Fruit fly (Drosophila melanogaster): ENCODE measurements around the gene CG33120.

DNA sequence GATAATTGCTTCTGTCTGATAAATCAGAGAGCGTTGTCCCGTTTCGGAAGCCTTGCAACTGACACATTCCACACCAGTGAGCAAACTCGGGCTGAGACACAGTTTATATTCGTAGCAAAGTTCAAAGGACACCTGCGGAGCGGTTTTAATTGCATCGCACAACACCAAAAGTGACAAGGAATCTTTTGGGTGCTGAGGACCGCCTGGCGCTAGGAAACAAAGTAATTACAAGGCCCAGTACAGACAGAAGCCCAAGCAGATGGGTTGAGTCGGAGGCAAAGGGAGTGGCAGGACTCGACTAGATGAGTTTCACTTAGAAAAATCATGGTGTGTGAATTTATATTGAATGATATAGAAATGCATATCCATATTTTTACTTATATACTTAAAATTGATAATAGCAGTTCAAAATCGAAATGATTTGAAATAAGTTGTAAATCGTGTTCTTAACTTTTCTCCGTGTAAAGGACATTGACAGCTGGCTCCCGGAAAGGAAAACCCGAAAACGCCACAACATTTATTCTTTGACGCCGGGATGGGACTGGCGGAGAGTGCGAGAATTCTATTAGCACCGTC, 35.5 kb downstream of the CG33120 start:
- TF ChIP-seq CG8478 (optimal IDR thresholded peaks at IDR 0.05) (no peak), CTCF (optimal IDR thresholded peaks at IDR 0.05) (no peak)
